Fruit fly (Drosophila melanogaster) whole organism: Measurements from ENCODE around the gene Ctl2.

Source experiments
- CG8478 ChIP-seq: fragments of >200 bp; optimal IDR thresholded peaks from 2 replicates; lab custom pipeline; 2018; ENCODE audit warnings: inconsistent platforms
- Dll ChIP-seq: fragments of >200 bp; optimal IDR thresholded peaks from 2 replicates; lab custom pipeline; 2017
- pan ChIP-seq: fragments of >200 bp; optimal IDR thresholded peaks from 2 replicates; lab custom pipeline; 2017
- psq ChIP-seq: fragments of >200 bp; optimal IDR thresholded peaks from 2 replicates; lab custom pipeline; 2017
- usp ChIP-seq: fragments of >200 bp; optimal IDR thresholded peaks from 2 replicates; lab custom pipeline; 2017; ENCODE audit warnings: missing biosample characterization, missing genetic modification characterization, mixed read lengths

DNA sequence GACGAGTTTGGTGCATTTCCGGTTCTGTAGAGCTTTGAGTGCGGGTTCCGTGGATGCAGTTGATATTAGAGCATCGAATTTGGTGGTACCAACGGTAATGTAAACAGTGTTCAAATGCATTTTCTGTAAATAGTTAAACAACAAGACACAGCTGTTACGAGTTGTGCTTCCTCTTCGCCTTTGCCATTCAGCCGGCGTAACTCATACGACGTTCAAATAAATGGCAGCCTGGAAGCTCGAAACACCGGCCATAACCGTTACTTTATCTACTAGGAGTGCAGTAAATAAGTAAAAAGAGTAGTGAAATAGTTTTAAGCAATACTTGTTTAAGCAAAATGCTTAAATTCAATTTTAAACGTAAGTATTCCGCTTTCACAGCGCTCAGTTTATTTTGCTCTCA lies 15.2 kb downstream of the Ctl2 start, which contains the start of the genes Alg13 and superdeath:
- TF ChIP-seq usp (GFP tag; lab: Kevin White, UChicago) (no peak), Dll (lab: Kevin White, UChicago) (no peak), CG8478 (no peak), psq (lab: Kevin White, UChicago) (no peak), pan (no peak)
